Fruit fly (Drosophila melanogaster) whole organism, wandering third instar larva: Measurements from ENCODE around the gene CG7768.

Source experiments
- Abd-B ChIP-seq: fragments of >200 bp; optimal IDR thresholded peaks from 2 replicates; lab custom pipeline; 2017; ENCODE audit warnings: missing biosample characterization, missing genetic modification characterization
- CG32264 ChIP-seq: fragments of 200-800 bp; sonication (Bioruptor generic); optimal IDR thresholded peaks from 2 replicates; lab custom pipeline; 2016; ENCODE audit warnings: missing biosample characterization, missing genetic modification characterization
- CG9705 ChIP-seq: fragments of 200-800 bp; sonication (Bioruptor generic); optimal IDR thresholded peaks from 2 replicates; lab custom pipeline; 2018; ENCODE audit warnings: missing biosample characterization, mild to moderate bottlenecking, missing genetic modification characterization
- CrebA ChIP-seq: fragments of 200-800 bp; sonication (Bioruptor generic); optimal IDR thresholded peaks from 2 replicates; lab custom pipeline; 2016; ENCODE audit warnings: missing biosample characterization, mild to moderate bottlenecking, missing genetic modification characterization, borderline replicate concordance
- Dfd ChIP-seq: fragments of >200 bp; optimal IDR thresholded peaks from 2 replicates; lab custom pipeline; 2017; ENCODE audit warnings: missing biosample characterization, missing genetic modification characterization
- Dif ChIP-seq: fragments of 200-275, 200-300 bp; sonication (Bioruptor generic); optimal IDR thresholded peaks from 2 replicates; lab custom pipeline; 2018; ENCODE audit warnings: missing biosample characterization, missing genetic modification characterization; ENCODE audit not compliant: partially characterized antibody
- Hnf4 ChIP-seq: fragments of 200-800 bp; sonication (Bioruptor generic); optimal IDR thresholded peaks from 2 replicates; lab custom pipeline; 2016; ENCODE audit warnings: missing biosample characterization, mild to moderate bottlenecking, missing genetic modification characterization
- Myc ChIP-seq: fragments of >200 bp; optimal IDR thresholded peaks from 2 replicates; lab custom pipeline; 2017
- Sp1 ChIP-seq: fragments of 200-800 bp; sonication (Bioruptor generic); optimal IDR thresholded peaks from 3 replicates; lab custom pipeline; 2019; ENCODE audit warnings: missing biosample characterization, mild to moderate bottlenecking, missing genetic modification characterization, moderate library complexity
- brk ChIP-seq: fragments of 200-800 bp; sonication (Bioruptor generic); optimal IDR thresholded peaks from 2 replicates; lab custom pipeline; 2016; ENCODE audit warnings: missing biosample characterization, mild to moderate bottlenecking, missing genetic modification characterization
- ey ChIP-seq: fragments of 200-800 bp; sonication (Bioruptor generic); optimal IDR thresholded peaks from 2 replicates; lab custom pipeline; 2016; ENCODE audit warnings: missing biosample characterization, missing genetic modification characterization
- lola ChIP-seq: fragments of >200 bp; optimal IDR thresholded peaks from 2 replicates; lab custom pipeline; 2017; ENCODE audit warnings: missing biosample characterization, missing genetic modification characterization
- pan ChIP-seq: fragments of >200 bp; optimal IDR thresholded peaks from 2 replicates; lab custom pipeline; 2017

dm6 chr3L:14172174-14172940 is 45.6 kb upstream of the CG7768 start:
- TF ChIP-seq CG9705 (GFP tag; lab: Kevin White, UChicago): no peak
- TF ChIP-seq CrebA (GFP tag; lab: Kevin White, UChicago): no peak
- TF ChIP-seq ey (GFP tag; lab: Kevin White, UChicago): no peak
- no peak for TF ChIP-seq lola (GFP tag; lab: Kevin White, UChicago)
- no peak for TF ChIP-seq Abd-B (GFP tag; lab: Kevin White, UChicago)
- no peak for TF ChIP-seq Hnf4
- no peak for TF ChIP-seq CG32264
- TF ChIP-seq Myc (lab: Kevin White, UChicago): no peak
- no peak for TF ChIP-seq Dif (GFP tag; lab: Kevin White, UChicago)
- TF ChIP-seq Sp1: peak; percentile 26
- TF ChIP-seq brk (GFP tag; lab: Kevin White, UChicago): no peak
- no peak for TF ChIP-seq Dfd
- TF ChIP-seq pan (lab: Kevin White, UChicago): no peak
